Fruit fly (Drosophila melanogaster): Measurements from ENCODE around the gene Mdh1.

The Mdh1 gene

dm6 chr2L:10435606-10436160 is 39.6 kb upstream of the Mdh1 start, which contains the start of the genes TBC1D16 and holn1:
Gene TBC1D16, minus strand, starts transcription at chr2L:10435656.
Gene holn1, plus strand, starts transcription at chr2L:10435995.
- TF ChIP-seq fkh (GFP tag; optimal IDR thresholded peaks at IDR 0.05) (peak; percentile 96), Eip75B (GFP tag; optimal IDR thresholded peaks at IDR 0.05) (no peak), CG34406 (GFP tag; optimal IDR thresholded peaks at IDR 0.05) (no peak), CG7368 (GFP tag; optimal IDR thresholded peaks at IDR 0.05) (no peak)

dm6 chr2L:10430802-10431476 is 34.8 kb upstream of the Mdh1 start, which contains the start of the genes Bug22 and TfIIB:
Gene Bug22, minus strand, starts transcription at chr2L:10430918.
Gene TfIIB, plus strand, starts transcription at chr2L:10431338.
- peak; percentile 57 for TF ChIP-seq CG6792 (GFP tag; optimal IDR thresholded peaks at IDR 0.05)
- TF ChIP-seq cyc (GFP tag; optimal IDR thresholded peaks at IDR 0.05) = peak; percentile 78
- TF ChIP-seq fkh (GFP tag; optimal IDR thresholded peaks at IDR 0.05) = peak; percentile 68
- TF ChIP-seq CG3032 (tag; optimal IDR thresholded peaks at IDR 0.05) = peak; percentile 59
- TF ChIP-seq CG6163 (GFP tag; IDR thresholded peaks at IDR 0.05) = peak; percentile 71; the same call in 2 of the 3 replicates
- peak; percentile 64 for TF ChIP-seq CG34406 (GFP tag; optimal IDR thresholded peaks at IDR 0.05)
- TF ChIP-seq lz (GFP tag; optimal IDR thresholded peaks at IDR 0.05) = peak; percentile 72
- TF ChIP-seq Sox15 (GFP tag; optimal IDR thresholded peaks at IDR 0.05) = peak; percentile 41
- TF ChIP-seq CG31627 (GFP tag; optimal IDR thresholded peaks at IDR 0.05) = peak; percentile 75
- 0 out of 2 replicates have a peak, but pooled peaks have one; percentile 30 for TF ChIP-seq CG15336 (GFP tag; IDR thresholded peaks at IDR 0.05)
- TF ChIP-seq Eip93F (GFP tag; optimal IDR thresholded peaks at IDR 0.05) = no peak
- peak; percentile 53 for TF ChIP-seq Ets96B (tag; optimal IDR thresholded peaks at IDR 0.05)
- TF ChIP-seq CG1621 (tag; optimal IDR thresholded peaks at IDR 0.05) = no peak
- TF ChIP-seq eg (GFP tag; IDR thresholded peaks at IDR 0.05) = no peak; the same call in 2 of the 3 replicates
- TF ChIP-seq CG10631 (GFP tag; optimal IDR thresholded peaks at IDR 0.05) = no peak
- TF ChIP-seq Hr4 (GFP tag; optimal IDR thresholded peaks at IDR 0.05) = no peak
- TF ChIP-seq acj6 (GFP tag; optimal IDR thresholded peaks at IDR 0.05) = peak; percentile 74
- no peak for TF ChIP-seq Lpt (GFP tag; optimal IDR thresholded peaks at IDR 0.05)
- TF ChIP-seq dsx (GFP tag; optimal IDR thresholded peaks at IDR 0.05; ENCODE audit: poor library complexity, severe bottlenecking) = no peak
- peak; percentile 25 for TF ChIP-seq CG8319 (GFP tag; optimal IDR thresholded peaks at IDR 0.05)
- TF ChIP-seq Eip78C (GFP tag) = peak; percentile 91
- TF ChIP-seq esn (GFP tag; optimal IDR thresholded peaks at IDR 0.05) = peak; percentile 82
- no peak for TF ChIP-seq CG6854 (GFP tag; optimal IDR thresholded peaks at IDR 0.05)
- TF ChIP-seq topi (GFP tag; optimal IDR thresholded peaks at IDR 0.05) = peak; percentile 69

dm6 chr2L:10428528-10428927 is 32.4 kb upstream of the Mdh1 start, which contains the start of gene CG5188:
Gene CG5188, plus strand, starts transcription at chr2L:10428829.
- no peak for TF ChIP-seq CG10631 (GFP tag; optimal IDR thresholded peaks at IDR 0.05)
- TF ChIP-seq vri (GFP tag; optimal IDR thresholded peaks at IDR 0.05) = no peak
- TF ChIP-seq CG34406 (GFP tag; optimal IDR thresholded peaks at IDR 0.05) = no peak
- TF ChIP-seq achi (GFP tag; optimal IDR thresholded peaks at IDR 0.05) = no peak
- no peak for TF ChIP-seq CG6854 (GFP tag; optimal IDR thresholded peaks at IDR 0.05)
- no peak for TF ChIP-seq Eip93F (GFP tag; optimal IDR thresholded peaks at IDR 0.05)
- peak; percentile 23 for TF ChIP-seq cyc (GFP tag; optimal IDR thresholded peaks at IDR 0.05)
- TF ChIP-seq salr (GFP tag; optimal IDR thresholded peaks at IDR 0.05) = no peak
- no peak for TF ChIP-seq CG1621 (tag; optimal IDR thresholded peaks at IDR 0.05)
- peak; percentile 45 for TF ChIP-seq topi (GFP tag; optimal IDR thresholded peaks at IDR 0.05)
- TF ChIP-seq Sox14 (GFP tag; optimal IDR thresholded peaks at IDR 0.05) = peak; percentile 22
- peak; percentile 15 for TF ChIP-seq Hr39 (GFP tag; optimal IDR thresholded peaks at IDR 0.05)
- peak; percentile 31; the same call in 1 of the 3 replicates for TF ChIP-seq CG6163 (GFP tag; IDR thresholded peaks at IDR 0.05)
- TF ChIP-seq CG6276 (GFP tag; optimal IDR thresholded peaks at IDR 0.05) = no peak
- TF ChIP-seq CG32006 (GFP tag; optimal IDR thresholded peaks at IDR 0.05) = no peak
- no peak for TF ChIP-seq CG11294 (GFP tag; IDR thresholded peaks at IDR 0.05)
- peak; percentile 52 for TF ChIP-seq CG3032 (tag; optimal IDR thresholded peaks at IDR 0.05)
- no peak for TF ChIP-seq CG6808 (GFP tag; optimal IDR thresholded peaks at IDR 0.05)
- TF ChIP-seq Blimp-1 (GFP tag; optimal IDR thresholded peaks at IDR 0.05) = no peak
- no peak for TF ChIP-seq CG9139 (GFP tag; optimal IDR thresholded peaks at IDR 0.05)
- TF ChIP-seq fd59A (GFP tag; optimal IDR thresholded peaks at IDR 0.05) = no peak
- peak; percentile 65 for TF ChIP-seq lz (GFP tag; optimal IDR thresholded peaks at IDR 0.05)
- TF ChIP-seq fd85E (GFP tag; optimal IDR thresholded peaks at IDR 0.05) = no peak
- peak; percentile 49 for TF ChIP-seq Ets96B (tag; optimal IDR thresholded peaks at IDR 0.05)
- TF ChIP-seq CG6792 (GFP tag; optimal IDR thresholded peaks at IDR 0.05) = peak; percentile 35
- TF ChIP-seq esn (GFP tag; optimal IDR thresholded peaks at IDR 0.05) = peak; percentile 64
- TF ChIP-seq CG8319 (GFP tag; optimal IDR thresholded peaks at IDR 0.05) = no peak
- TF ChIP-seq Eip75B (GFP tag; optimal IDR thresholded peaks at IDR 0.05) = no peak
- peak; percentile 37 for TF ChIP-seq acj6 (GFP tag; optimal IDR thresholded peaks at IDR 0.05)
- peak; percentile 16 for TF ChIP-seq CG31627 (GFP tag; optimal IDR thresholded peaks at IDR 0.05)
- TF ChIP-seq CG11762 (GFP tag; optimal IDR thresholded peaks at IDR 0.05; ENCODE audit: insufficient read depth) = peak; percentile 35
- peak; percentile 69 for TF ChIP-seq CG15336 (GFP tag; IDR thresholded peaks at IDR 0.05)
- no peak for TF ChIP-seq CG3919 (GFP tag; optimal IDR thresholded peaks at IDR 0.05)
- no peak for TF ChIP-seq Hr38 (GFP tag; optimal IDR thresholded peaks at IDR 0.05)
- TF ChIP-seq svp (GFP tag) = no peak
